Fruit fly (Drosophila melanogaster) whole organism, larva: Measurements from ENCODE around the gene CG12725.

ENCODE experiments used
- noc ChIP-seq: fragments of 200-800 bp; sonication (Bioruptor generic); optimal IDR thresholded peaks from 3 replicates; lab custom pipeline; 2019; ENCODE audit warnings: missing biosample characterization, mild to moderate bottlenecking, missing genetic modification characterization, moderate library complexity

The CG12725 gene

DNA sequence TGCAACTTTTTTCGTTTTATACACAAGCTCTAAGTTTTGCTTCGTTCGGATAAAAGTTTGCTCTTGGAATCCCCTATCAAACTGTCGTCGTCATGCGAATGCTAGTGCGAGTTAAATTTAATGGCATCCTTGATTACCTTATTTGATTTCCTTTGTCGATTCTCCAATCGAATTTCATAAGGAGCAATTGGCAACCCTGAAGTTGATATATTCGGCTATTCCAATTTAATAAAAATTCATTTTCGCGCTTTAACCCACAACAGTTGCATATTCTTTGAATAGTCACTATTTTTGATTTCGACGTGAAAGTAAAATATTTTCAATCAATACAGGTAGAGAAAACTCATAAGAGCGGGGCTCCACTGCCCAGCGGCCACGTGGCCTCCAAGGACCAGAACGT, at the start of gene CG12725:
TSS of gene CG12725 (minus strand) at position 101 of the 400 bp plus-strand sequence.
- no peak for TF ChIP-seq noc

DNA sequence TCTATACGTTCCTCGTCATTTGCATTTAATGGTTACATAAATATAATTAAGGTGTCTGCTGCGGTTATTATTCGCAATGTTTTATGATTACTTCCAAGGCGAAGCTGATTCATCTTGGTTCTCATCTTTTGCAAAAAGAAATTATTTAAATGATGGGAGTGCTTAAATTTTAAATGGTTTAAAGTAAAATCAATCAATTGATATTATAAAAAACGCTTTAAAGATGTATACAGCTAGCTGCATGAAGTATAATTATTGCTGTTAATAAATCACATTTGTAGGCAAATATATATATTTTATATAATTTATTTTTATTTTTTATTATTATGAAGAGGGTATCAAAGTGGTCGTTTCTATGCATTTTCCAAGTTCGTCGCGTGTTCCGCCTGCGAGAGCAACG, 48.1 kb upstream of the CG12725 start:
- TF ChIP-seq noc: no peak

DNA sequence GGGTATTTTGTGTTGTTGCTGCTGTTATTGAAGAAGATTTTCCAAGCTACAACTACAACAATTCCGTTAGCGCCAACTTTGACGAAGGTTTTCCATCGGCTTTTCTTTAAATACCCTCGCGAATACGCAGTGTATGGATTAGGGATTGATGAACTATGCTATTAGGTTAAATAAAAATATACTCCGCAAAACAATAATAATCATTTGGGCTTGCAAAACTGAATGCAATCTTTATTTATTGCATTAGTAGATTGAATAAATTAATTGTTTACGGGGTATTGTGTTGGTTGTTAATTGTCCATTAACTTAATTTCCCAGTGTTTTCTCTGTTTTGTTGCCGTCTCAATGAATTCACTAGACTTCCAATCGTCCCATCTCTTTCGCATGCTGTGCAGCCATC, 44.8 kb upstream of the CG12725 start:
- TF ChIP-seq noc: no peak

DNA sequence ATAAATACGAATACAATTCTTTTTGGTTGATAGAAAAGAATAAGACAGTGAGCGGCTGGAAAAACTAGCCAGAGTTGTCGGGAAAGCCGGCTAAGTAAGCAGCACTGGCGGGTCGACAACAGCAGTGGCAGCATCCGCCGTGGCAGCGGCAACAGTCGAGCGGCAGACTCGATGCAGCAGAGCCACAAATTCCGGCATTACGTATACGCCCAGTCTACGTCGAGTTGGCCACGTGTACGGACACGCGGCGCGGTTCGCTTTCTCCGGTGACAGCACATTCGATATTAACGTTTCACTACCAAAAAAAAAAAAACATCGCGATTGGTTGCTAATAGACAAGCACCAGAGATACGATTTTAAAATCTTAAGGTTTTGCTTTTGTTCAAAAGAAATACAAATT, 43.0 kb upstream of the CG12725 start, which contains the start of gene Neto:
TSS of gene Neto (plus strand) at position 209 of the 400 bp plus-strand sequence.
- TF ChIP-seq noc: no peak

DNA sequence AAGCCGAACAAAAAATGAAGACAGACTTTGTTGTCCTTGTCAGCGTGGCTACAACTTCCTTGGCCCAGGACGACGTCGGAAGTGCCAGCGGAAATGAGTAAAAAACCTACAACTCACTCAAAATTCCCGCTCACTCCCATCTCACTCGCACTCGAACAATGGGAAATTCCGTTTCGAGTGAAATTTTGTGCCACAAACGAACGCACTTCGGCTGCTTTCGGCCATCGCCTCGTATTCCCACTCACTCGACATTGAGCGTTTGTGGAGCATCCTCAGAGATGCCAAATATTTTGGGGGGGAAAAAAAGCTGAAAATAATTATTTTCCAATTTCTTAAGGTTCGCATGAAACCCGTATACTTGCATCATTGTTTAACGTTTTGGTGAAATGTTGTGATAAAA, 42.0 kb upstream of the CG12725 start:
- TF ChIP-seq noc: no peak

DNA sequence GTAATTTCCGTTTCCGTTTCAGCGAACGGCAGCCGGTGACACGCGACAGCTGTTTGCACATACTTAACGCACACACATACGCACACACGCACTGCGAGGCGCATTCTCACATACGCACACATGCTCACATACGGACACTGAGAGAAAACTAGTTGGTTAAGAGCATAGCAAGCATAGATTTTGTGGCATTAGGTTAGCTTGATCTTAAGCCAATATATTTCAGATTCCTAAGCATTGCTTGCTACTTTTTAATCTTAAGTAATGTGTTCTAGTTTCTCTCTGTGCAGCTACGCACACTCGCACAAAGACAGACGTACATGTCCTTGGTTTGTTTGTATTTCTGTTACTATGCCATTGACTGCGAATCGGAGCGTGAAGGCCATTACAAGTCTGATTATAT, 31.4 kb upstream of the CG12725 start:
- TF ChIP-seq noc: no peak

DNA sequence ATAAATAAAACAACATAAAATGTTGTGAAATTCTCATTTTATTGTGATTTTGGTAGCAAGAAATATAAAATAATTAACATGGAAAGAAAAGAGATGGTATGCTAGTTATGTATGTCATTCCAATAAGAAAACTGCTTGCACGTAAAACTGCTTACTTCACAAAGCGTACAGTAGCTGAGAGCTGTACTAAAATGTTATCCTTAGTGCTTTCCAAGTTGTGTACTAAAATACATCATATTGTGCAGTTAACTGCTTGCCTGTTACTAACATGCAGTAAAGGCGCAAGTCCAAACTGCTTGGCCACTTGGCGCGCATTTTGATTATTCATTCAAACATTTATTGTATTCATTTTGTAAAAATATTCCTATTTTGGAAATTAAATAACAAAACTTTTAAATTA, 18.4 kb upstream of the CG12725 start:
- no peak for TF ChIP-seq noc

DNA sequence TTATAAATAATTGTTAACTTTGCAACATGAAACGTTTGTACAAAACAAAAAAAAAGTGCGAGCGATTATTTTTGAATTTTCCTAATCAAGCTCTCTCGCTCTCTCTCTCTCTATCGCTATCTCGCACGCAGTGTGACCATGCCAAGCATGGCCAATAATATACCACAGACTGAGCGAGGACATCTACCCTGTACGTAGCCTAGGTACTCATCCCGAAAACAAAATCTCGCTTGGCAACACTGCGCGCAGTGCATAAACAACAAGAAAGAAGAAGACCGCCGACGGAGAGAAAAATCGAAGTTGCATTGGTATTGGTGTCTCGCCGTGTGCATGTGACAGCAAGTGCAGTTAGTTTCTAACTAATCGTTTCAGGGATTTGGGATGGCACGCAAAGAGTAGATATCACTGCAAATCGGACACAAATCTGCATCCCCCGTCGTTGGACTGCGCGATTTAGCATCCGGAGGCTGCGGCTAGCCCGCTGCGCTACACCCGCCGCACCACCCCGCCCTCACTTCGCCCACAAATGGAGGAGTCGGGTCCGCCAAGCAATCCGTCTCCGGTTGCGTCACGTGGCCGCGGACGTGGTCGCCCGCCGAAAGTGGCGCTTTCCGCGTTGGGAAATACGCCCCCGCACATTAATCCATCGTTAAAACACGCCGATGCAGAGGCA, 10.4 kb upstream of the CG12725 start, which contains the start of the genes CG1998 and Set2:
TSS of gene CG1998 (minus strand) at position 134 of the 673 bp plus-strand sequence.
TSS of gene Set2 (plus strand) at position 302 of the 673 bp plus-strand sequence.
- no peak for TF ChIP-seq noc

DNA sequence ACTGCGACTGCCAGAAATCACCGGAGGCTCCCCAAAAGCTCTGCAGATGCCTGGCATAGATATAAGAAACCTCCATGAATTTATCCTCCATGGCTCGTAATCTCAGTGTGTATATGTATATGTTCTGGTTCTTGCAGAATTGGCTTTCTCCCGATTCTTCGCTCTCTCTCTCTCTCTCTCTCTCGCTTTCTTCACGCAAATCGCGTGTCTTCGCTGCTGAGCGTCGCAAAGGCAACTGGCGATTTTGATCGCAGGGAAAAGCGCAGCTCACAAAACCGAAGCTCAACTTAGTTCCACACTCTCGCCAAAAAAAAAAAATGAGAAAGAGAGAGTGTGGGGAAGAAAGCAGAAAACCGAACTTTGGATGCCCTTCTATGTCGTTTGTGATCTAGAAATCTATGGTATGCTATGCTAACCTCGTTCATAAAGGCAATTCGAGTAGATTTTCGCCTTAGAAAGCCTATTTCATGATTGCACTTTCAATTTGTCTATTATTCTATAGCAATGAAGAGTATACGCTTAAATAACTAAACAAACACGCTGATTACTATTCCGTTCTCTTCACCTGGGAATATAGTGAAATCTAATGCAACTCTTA, 8.8 kb upstream of the CG12725 start:
- TF ChIP-seq noc: no peak

DNA sequence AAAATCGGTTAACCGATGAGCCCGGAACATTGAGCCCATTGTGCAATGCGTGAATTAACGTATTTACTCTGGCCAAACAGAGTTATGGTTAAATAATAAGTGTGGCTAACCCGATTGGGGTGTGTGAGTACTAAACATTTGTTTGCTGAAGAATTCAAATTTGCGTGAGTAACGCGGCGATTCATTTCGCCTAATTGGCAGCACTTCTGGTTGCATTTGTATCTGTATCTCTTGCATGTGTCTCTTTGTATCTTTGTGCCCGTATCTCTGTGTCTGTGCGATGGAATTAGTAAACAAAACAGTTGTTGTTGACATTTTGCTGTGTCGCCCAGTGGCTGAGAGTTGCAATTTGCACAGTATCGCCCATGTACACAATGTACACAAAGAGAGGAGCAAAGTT, 8.2 kb upstream of the CG12725 start:
- TF ChIP-seq noc: no peak

DNA sequence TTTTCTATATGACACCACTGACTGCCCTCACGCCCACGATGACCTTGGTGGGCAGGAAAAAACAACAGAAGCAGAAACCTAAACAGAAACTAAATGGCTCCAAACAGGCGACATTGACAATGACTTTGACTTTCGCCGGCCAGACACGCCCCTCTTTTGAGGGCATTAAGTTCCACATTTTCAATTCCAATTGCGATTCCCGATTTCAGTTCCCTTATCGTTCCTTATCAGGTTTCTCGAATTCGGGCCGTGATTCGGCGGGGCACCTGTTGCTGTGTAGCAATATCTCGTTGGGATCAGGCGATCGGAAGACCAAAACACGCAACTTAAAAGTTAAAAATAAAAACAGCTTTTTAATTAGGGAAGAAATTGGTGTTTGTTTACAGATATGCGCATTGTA, 5.0 kb upstream of the CG12725 start:
- no peak for TF ChIP-seq noc

DNA sequence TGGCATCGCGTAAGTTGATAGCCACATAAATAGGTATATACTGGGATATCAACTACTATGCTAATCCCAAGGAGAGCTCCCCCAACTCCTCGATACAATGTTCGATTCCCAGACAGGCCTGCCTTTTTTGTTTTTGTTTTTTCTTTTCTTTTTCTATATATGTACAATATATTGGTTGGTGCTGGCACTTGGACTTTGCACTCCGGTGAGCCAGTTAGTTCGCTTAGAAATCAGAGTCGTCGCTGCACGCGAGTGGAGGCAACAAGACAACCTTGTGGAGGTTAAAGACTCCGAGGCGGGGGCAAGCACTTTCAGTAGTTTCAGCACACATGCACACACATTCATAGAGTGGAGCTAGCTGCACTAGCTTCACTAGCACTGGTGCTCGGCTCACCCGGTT, 3.6 kb upstream of the CG12725 start:
- TF ChIP-seq noc: no peak

DNA sequence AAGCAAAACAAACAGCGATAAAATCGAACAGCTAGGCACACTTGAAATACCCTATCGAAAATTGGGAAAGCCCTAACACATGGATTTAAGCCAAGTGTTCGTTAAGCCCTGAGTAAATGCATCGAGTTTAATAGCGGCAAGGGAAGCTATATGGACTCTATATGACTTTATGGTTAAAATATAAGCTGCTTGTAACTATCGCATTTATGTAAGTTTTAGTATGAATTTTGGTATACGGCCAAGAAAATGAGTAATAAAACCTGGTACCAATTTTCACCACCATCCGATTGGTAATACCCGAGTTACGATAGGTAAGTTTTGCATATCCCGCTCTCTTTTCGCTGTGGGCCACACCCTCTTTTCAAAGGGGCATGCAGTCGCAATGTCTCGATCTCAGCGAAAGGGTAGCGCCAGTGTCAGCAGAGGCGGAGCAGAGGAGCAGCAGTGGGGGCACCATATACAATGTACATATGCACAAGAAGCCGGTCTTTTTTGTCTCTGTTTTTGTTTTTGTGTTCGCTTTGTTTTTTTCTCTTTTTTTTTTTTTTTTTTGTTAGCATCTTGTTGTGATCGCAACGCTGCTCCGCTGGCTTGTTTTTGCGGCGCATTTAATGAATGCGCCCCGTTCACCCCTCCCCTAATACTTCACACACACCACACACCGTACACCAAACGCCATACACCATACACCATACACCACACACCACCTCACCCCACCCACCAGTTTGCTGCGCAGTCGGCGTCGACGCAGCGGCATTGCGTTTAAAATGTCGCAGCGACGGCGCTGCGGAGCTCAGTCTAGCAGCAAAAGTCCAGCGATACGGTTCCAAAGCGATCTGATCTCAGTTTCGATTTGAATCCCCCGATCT, 1.5 kb upstream of the CG12725 start, which contains the start of gene GstT4:
TSS of gene GstT4 (plus strand) at position 788 of the 869 bp plus-strand sequence.
- peak; percentile 19 for TF ChIP-seq noc

DNA sequence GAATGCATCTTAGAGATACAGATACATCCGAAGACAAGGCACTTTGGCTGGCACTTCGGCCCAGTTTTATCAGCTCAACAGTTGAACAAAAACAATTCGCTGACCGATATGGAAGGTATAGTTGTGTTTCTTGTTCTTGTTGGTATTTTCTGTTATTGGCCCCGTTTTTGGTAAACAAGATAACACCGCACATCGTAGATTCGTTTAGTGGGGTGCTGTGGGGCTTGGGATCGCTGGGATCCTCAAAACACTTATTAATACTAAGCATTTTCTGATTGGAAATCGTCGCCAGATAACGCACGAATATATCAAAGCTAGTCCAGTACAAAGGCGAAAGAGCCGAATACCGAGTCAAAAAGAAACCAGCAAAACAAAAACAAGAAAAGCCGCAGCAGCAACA, 890 bp upstream of the CG12725 start:
- no peak for TF ChIP-seq noc

DNA sequence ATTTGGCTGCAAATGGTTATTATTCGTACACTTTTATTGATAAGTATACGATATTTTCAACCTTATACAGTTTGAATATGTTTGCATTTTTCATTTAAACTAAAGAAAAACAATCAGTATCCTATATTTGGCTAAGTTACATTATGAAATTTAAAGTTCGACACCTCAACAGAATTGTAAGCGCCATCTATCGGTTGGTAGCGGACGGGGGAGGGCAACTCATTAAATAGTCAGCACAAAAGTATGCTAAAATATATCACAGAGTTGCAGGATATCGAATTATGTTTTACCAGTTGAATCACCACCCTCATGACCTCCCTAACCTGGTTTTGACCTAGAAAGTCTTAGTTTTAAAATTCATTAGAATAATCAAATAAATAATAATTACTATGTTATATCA, 1.4 kb downstream of the CG12725 start:
- TF ChIP-seq noc: no peak

DNA sequence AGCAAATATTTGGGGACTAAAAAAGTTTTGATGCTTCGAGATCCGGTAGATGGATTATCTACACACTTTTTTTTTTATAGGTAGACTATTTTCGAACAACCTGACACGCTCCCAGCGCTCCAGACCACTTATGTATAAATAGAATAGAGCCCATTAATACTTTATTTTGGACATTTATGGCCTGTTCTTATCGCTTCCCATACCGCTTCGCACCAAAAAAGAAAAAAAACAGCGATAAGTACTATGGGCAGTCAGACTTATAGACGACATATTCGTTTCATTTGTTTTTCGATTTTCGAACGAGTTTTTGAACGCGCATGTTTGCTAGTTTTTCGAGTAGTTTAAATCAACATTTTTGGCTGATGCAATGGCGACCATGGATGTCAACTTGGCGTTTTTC, 5.1 kb downstream of the CG12725 start:
- TF ChIP-seq noc: peak; percentile 62

DNA sequence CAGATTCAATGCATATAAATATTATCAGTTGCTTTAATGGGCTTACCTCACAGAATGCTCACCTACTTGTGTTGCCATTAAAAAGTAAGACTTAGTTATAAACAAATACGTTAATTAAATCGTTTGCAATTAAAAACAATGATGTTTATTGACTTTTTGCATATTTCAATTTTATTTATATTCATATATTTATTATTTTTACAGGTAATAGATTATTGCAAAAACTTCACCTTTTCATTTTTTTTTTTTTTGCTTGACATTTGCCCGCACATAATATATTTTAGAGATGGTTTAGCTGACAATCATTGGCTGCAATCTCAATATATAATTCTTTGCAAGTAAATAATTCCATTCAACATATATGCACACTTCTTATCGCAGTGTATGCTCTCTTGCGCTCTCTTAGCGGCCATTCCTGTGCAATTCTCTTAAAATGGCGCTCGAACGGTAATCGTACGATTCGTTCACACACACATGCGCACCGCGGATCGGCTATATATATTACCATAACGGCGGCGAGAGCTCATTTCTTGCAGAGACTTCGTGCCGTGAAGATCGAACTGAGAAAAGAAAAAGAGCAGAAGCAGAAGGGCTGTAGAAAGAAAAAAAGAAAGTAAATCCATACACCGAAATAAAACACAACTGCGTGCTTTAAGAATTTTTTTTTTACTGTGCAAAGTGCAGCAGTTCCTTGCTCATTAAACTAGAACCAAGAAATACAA, 6.1 kb downstream of the CG12725 start, which contains the start of gene Bcat:
TSS of gene Bcat (plus strand) at position 522 of the 722 bp plus-strand sequence.
- peak; percentile 84 for TF ChIP-seq noc
